Worm (Caenorhabditis elegans) whole organism, young adult: Measurements from ENCODE around the gene asp-5.
"Not testable (repeated sequence)": the region's sequence is repeated elsewhere in the genome, so short reads cannot be mapped to it uniquely, and the experiment has no call there.

Source experiments
- B0035.1 ChIP-seq: sonication (generic microtip); optimal IDR thresholded peaks from 2 replicates; lab custom pipeline; 2016; ENCODE audit warnings: missing genetic modification characterization, mild to moderate bottlenecking, missing compliant biosample characterization, missing genotype, missing genetic modification reagents
- ama-1 ChIP-seq, 3 experiments: fragments of 150-350 bp in 1 of 3; sonication (generic microtip) in 2 of 3; optimal IDR thresholded peaks; 2 replicates each; lab custom pipeline; 2014 to 2018; ENCODE audit warnings: missing biosample characterization in 2 of 3, missing genetic modification characterization in 2 of 3, missing genetic modification reagents in 2 of 3
- ceh-40 ChIP-seq: fragments of 200-800 bp; sonication (Bioruptor generic); IDR thresholded peaks from 2 replicates; pipeline ENCODE4 v1.3.6; 2022; ENCODE audit warnings: missing genetic modification characterization, missing compliant biosample characterization
- snpc-4 ChIP-seq, 5 experiments: fragments of 150-350 bp in 1 of 5; sonication (generic microtip) in 4 of 5; optimal IDR thresholded peaks; 2 replicates each; lab custom pipeline; 2014 to 2018; ENCODE audit warnings: missing genetic modification characterization in 5 of 5, missing biosample characterization in 3 of 5, antibody characterized with exemption in 2 of 5, mild to moderate bottlenecking in 2 of 5, missing compliant biosample characterization in 2 of 5, missing genotype in 2 of 5, moderate library complexity in 2 of 5, missing genetic modification reagents in 1 of 5

DNA sequence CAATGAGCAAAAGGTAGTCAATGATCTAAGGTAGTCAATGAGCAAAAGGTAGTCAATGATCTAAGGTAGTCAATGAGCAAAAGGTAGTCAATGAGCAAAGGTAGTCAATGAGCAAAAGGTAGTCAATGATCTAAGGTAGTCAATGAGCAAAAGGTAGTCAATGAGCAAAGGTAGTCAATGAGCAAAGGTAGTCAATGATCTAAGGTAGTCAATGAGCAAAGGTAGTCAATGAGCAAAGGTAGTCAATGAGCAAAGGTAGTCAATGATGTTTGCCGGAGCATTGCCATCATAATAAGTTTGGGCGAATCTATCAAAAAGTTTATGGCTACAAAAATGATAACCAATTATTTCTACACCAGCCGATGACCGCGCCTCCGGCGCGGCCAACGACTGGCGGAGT is 42.6 kb downstream of the asp-5 start:
- not testable (repeated sequence) for TF ChIP-seq snpc-4 (GFP tag; optimal IDR thresholded peaks at IDR 0.05; lab: Kevin White, UChicago); snpc-4 (tag; optimal IDR thresholded peaks at IDR 0.05; lab: Kevin White, UChicago); B0035.1 (tag; lab: Kevin White, UChicago); ama-1 (optimal IDR thresholded peaks at IDR 0.05; lab: Kevin White, UChicago); ama-1 (GFP tag; optimal IDR thresholded peaks at IDR 0.05; lab: Kevin White, UChicago)
- TF ChIP-seq ceh-40, result 0 out of 2 replicates have a peak, but pooled peaks have one; percentile 22
